Worm (Caenorhabditis elegans) whole organism, mixed stage, embryonic: ENCODE measurements around the gene elt-6.

ENCODE experiments used
- lin-13 ChIP-seq: fragments of 150-350 bp; optimal IDR thresholded peaks from 2 replicates; lab custom pipeline; 2014; ENCODE audit warnings: missing biosample characterization, missing genetic modification characterization
- mep-1 ChIP-seq: fragments of 150-350 bp; optimal IDR thresholded peaks from 2 replicates; lab custom pipeline; 2017; ENCODE audit warnings: missing biosample characterization, missing genetic modification reagents, missing genetic modification characterization, inconsistent platforms
- nhr-237 ChIP-seq: fragments of 150-350 bp; optimal IDR thresholded peaks from 2 replicates; lab custom pipeline; 2014; ENCODE audit warnings: missing biosample characterization, missing genetic modification characterization

DNA sequence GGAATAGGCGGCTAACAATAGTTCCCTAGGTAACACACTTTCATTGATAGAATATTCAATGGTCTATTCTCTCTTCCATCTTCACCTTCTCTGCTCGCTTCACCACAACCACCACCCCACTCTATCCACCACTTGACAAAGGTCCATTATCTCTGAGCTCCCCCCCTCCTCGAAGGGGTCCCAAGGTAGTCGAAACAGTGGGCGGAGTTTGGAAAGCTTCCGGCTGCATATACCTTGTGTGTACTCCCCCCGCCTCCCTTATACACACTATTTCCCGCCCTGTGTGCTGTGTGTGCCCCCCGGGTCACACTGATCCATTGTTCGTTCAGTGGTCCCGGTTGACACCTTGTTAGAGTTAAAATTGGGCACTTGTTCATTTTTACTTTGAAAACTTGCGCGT lies 9.3 kb upstream of the elt-6 start:
- TF ChIP-seq nhr-237 (tag; lab: Kevin White, UChicago) (no peak), mep-1 (tag; lab: Kevin White, UChicago) (no peak), lin-13 (no peak)
